Worm (Caenorhabditis elegans): ENCODE data around the gene T09A5.15.

The T09A5.15 gene

DNA sequence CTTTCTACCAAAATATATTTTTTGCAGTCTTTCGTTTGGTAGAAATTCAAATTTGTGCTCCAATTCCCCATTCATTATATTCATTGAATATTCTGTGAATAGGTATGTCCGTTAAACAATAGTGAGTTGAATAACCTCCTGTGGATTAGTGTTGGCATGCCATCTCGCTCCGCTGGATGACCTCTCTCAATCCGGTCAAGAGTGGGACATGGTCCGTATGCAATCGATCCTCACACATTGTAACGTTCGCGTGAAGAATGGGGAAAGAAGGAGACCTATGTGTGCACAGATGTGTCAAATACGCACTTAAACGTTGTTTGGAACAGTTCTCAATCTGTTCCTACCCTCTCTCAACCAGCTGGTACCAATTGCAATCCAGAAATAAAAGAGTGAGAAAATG, 44.5 kb upstream of the T09A5.15 start:
- TF ChIP-seq sptf-1 (tag; optimal IDR thresholded peaks at IDR 0.05) (no peak), bed-3 (GFP tag; optimal IDR thresholded peaks at IDR 0.05) (no peak), ceh-39 (tag; optimal IDR thresholded peaks at IDR 0.05) (no peak), elt-1 (tag; optimal IDR thresholded peaks at IDR 0.05; ENCODE audit: borderline replicate concordance, insufficient read depth) (no peak), nhr-76 (tag; optimal IDR thresholded peaks at IDR 0.05) (no peak), unc-62 (GFP tag; optimal IDR thresholded peaks at IDR 0.05) (peak; percentile 11), drap-1 (GFP tag; optimal IDR thresholded peaks at IDR 0.05) (no peak), sem-2 (GFP tag; optimal IDR thresholded peaks at IDR 0.05) (no peak), nhr-12 (tag; optimal IDR thresholded peaks at IDR 0.05) (no peak), lin-13 (tag; optimal IDR thresholded peaks at IDR 0.05) (no peak), hlh-1 (tag; optimal IDR thresholded peaks at IDR 0.05) (no peak), flh-1 (GFP tag; optimal IDR thresholded peaks at IDR 0.05) (no peak), nhr-237 (tag; optimal IDR thresholded peaks at IDR 0.05) (no peak), zip-8 (tag; optimal IDR thresholded peaks at IDR 0.05) (no peak), unc-39 (tag; optimal IDR thresholded peaks at IDR 0.05) (no peak), mab-5 (tag; optimal IDR thresholded peaks at IDR 0.05) (no peak), ztf-11 (tag; optimal IDR thresholded peaks at IDR 0.05) (no peak), cnd-1 (tag; optimal IDR thresholded peaks at IDR 0.05) (peak; percentile 79), lin-32 (GFP tag; optimal IDR thresholded peaks at IDR 0.05) (peak; percentile 48), lsy-2 (tag; optimal IDR thresholded peaks at IDR 0.05) (no peak), pha-4 (tag; optimal IDR thresholded peaks at IDR 0.05) (no peak), ces-1 (GFP tag; optimal IDR thresholded peaks at IDR 0.05) (no peak), elt-3 (tag; optimal IDR thresholded peaks at IDR 0.05) (no peak), blmp-1 (tag; optimal IDR thresholded peaks at IDR 0.05) (no peak), tbx-8 (GFP tag; optimal IDR thresholded peaks at IDR 0.05) (no peak), unc-120 (tag; optimal IDR thresholded peaks at IDR 0.05; ENCODE audit: poor library complexity, severe bottlenecking) (no peak), ham-2 (GFP tag; optimal IDR thresholded peaks at IDR 0.05) (no peak), nhr-2 (tag; optimal IDR thresholded peaks at IDR 0.05) (peak; percentile 99), mep-1 (tag; optimal IDR thresholded peaks at IDR 0.05) (peak; percentile 14), nhr-28 (tag; optimal IDR thresholded peaks at IDR 0.05) (no peak), ceh-83 (GFP tag; optimal IDR thresholded peaks at IDR 0.05) (no peak), mls-2 (tag; optimal IDR thresholded peaks at IDR 0.05) (no peak), snpc-4 (tag; optimal IDR thresholded peaks at IDR 0.05) (no peak)

DNA sequence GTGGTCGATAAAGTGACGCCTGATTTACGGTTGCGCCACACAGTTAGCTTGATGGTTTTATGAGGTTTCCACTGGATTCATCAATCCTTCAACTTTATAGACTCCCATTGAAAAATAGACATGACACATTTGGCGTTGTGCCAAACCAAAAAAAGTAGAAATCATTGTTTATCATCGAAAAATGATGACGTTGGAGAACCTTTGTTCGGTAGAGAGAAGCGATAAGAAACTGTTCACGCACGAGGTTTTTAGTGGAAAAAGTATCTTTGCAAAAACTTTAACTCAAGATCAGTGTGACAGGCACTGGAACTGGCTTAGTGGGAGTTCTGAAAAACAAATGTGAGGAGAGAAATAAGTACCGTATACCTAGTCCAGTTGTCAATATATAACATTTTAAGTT, 44.1 kb upstream of the T09A5.15 start:
- TF ChIP-seq nhr-76 (tag; optimal IDR thresholded peaks at IDR 0.05) (no peak), elt-1 (tag; optimal IDR thresholded peaks at IDR 0.05; ENCODE audit: borderline replicate concordance, insufficient read depth) (no peak), mep-1 (tag; optimal IDR thresholded peaks at IDR 0.05) (no peak), blmp-1 (tag; optimal IDR thresholded peaks at IDR 0.05) (no peak), sptf-1 (tag; optimal IDR thresholded peaks at IDR 0.05) (no peak), sem-2 (GFP tag; optimal IDR thresholded peaks at IDR 0.05) (no peak), lin-32 (GFP tag; optimal IDR thresholded peaks at IDR 0.05) (no peak), unc-62 (GFP tag; optimal IDR thresholded peaks at IDR 0.05) (no peak)

DNA sequence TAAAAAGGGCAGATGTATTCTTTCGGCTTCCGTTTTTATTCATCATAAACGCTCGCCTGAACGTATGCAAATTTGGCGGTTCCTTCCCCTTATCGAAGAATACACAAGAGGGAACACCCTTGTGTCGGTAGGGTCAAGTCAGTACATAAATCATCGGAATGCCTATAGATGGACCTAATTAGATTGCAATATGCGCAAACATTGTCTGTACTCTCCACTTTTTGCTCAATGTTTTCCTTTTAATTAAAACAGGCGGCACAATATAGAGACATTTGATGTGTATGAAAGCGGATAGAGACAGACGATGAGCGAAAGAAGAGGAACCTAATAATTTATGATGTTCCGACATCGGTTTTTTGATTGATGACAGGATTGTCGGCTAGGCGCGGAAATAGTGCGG, 43.5 kb upstream of the T09A5.15 start:
- peak; percentile 38 for TF ChIP-seq ham-2 (GFP tag; optimal IDR thresholded peaks at IDR 0.05)
- no peak for TF ChIP-seq bed-3 (GFP tag; optimal IDR thresholded peaks at IDR 0.05)
- no peak for TF ChIP-seq nhr-237 (tag; optimal IDR thresholded peaks at IDR 0.05)
- TF ChIP-seq nhr-12 (tag; optimal IDR thresholded peaks at IDR 0.05): no peak
- no peak for TF ChIP-seq ceh-83 (GFP tag; optimal IDR thresholded peaks at IDR 0.05)
- peak; percentile 98 for TF ChIP-seq nhr-2 (tag; optimal IDR thresholded peaks at IDR 0.05)
- no peak for TF ChIP-seq lin-13 (tag; optimal IDR thresholded peaks at IDR 0.05)
- TF ChIP-seq elt-1 (tag; optimal IDR thresholded peaks at IDR 0.05; ENCODE audit: borderline replicate concordance, insufficient read depth): peak; percentile 28
- no peak for TF ChIP-seq snpc-4 (tag; optimal IDR thresholded peaks at IDR 0.05)
- no peak for TF ChIP-seq drap-1 (GFP tag; optimal IDR thresholded peaks at IDR 0.05)
- TF ChIP-seq nhr-76 (tag; optimal IDR thresholded peaks at IDR 0.05): no peak
- no peak for TF ChIP-seq blmp-1 (tag; optimal IDR thresholded peaks at IDR 0.05)
- TF ChIP-seq M03D4.4 (tag; optimal IDR thresholded peaks at IDR 0.05): no peak
- no peak for TF ChIP-seq ceh-39 (tag; optimal IDR thresholded peaks at IDR 0.05)
- TF ChIP-seq mab-5 (tag; optimal IDR thresholded peaks at IDR 0.05): peak; percentile 13
- peak; percentile 45 for TF ChIP-seq ztf-11 (tag; optimal IDR thresholded peaks at IDR 0.05)
- TF ChIP-seq ceh-43 (GFP tag; optimal IDR thresholded peaks at IDR 0.05): peak; percentile 57
- no peak for TF ChIP-seq unc-120 (tag; optimal IDR thresholded peaks at IDR 0.05; ENCODE audit: poor library complexity, severe bottlenecking)
- no peak for TF ChIP-seq hlh-1 (tag; optimal IDR thresholded peaks at IDR 0.05)
- peak; percentile 93 for TF ChIP-seq unc-62 (GFP tag; optimal IDR thresholded peaks at IDR 0.05)
- no peak for TF ChIP-seq nhr-28 (tag; optimal IDR thresholded peaks at IDR 0.05)
- no peak for TF ChIP-seq elt-3 (tag; optimal IDR thresholded peaks at IDR 0.05)
- TF ChIP-seq lin-32 (GFP tag; optimal IDR thresholded peaks at IDR 0.05): no peak
- TF ChIP-seq sptf-1 (tag; optimal IDR thresholded peaks at IDR 0.05): peak; percentile 55
- TF ChIP-seq ces-1 (GFP tag; optimal IDR thresholded peaks at IDR 0.05): peak; percentile 67
- TF ChIP-seq tbx-8 (GFP tag; optimal IDR thresholded peaks at IDR 0.05): no peak
- TF ChIP-seq unc-39 (tag; optimal IDR thresholded peaks at IDR 0.05): no peak
- TF ChIP-seq mls-2 (tag; optimal IDR thresholded peaks at IDR 0.05): peak; percentile 87
- TF ChIP-seq cnd-1 (tag; optimal IDR thresholded peaks at IDR 0.05): no peak
- TF ChIP-seq mep-1 (tag; optimal IDR thresholded peaks at IDR 0.05): no peak
- no peak for TF ChIP-seq lsy-2 (tag; optimal IDR thresholded peaks at IDR 0.05)
- TF ChIP-seq pha-4 (tag; optimal IDR thresholded peaks at IDR 0.05): peak; percentile 43
- no peak for TF ChIP-seq flh-1 (GFP tag; optimal IDR thresholded peaks at IDR 0.05)
- TF ChIP-seq sem-2 (GFP tag; optimal IDR thresholded peaks at IDR 0.05): no peak
- TF ChIP-seq zip-8 (tag; optimal IDR thresholded peaks at IDR 0.05): no peak
